Worm (Caenorhabditis elegans): ENCODE data around the gene ttr-2.

DNA sequence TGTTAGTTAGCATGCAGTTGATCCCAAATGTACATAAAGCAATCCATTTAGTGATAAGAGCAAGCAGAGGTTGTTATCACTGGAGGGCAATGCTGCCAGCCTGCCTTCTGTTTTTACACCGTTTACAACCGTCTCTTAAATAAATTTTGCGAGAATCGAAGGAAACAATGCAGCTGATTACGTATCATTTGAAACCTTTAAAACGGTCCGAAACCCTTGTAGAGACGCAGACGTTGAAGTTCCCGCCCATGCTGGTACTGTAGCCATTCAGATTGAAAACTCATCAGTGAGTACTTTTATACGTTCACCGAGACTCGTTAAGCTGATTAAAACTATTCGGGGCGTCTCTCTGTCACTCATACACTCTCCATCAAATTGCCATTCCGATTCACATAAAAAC lies 2.8 kb downstream of the ttr-2 start:
- TF ChIP-seq F49E8.2 (tag; optimal IDR thresholded peaks at IDR 0.05; ENCODE audit: insufficient read depth), result no peak
- no peak for TF ChIP-seq zim-3 (tag; optimal IDR thresholded peaks at IDR 0.05)
- TF ChIP-seq nhr-27 (tag; optimal IDR thresholded peaks at IDR 0.05), result no peak
- TF ChIP-seq unc-62 (GFP tag; optimal IDR thresholded peaks at IDR 0.05), result no peak
- TF ChIP-seq attf-3 (GFP tag; conservative IDR thresholded peaks at IDR 0.05), result no peak
- no peak for TF ChIP-seq unc-130 (GFP tag; optimal IDR thresholded peaks at IDR 0.05)
- no peak for TF ChIP-seq gei-17 (GFP tag; optimal IDR thresholded peaks at IDR 0.05)
- no peak for TF ChIP-seq snpc-1.1 (tag; optimal IDR thresholded peaks at IDR 0.05; ENCODE audit: insufficient read depth)
- TF ChIP-seq dpff-1 (tag; optimal IDR thresholded peaks at IDR 0.05), result no peak
- no peak for TF ChIP-seq egl-18 (GFP tag; IDR thresholded peaks at IDR 0.05)
- TF ChIP-seq ceh-100 (GFP tag; IDR thresholded peaks at IDR 0.05), result no peak
- TF ChIP-seq B0019.2 (GFP tag; conservative IDR thresholded peaks at IDR 0.05), result no peak
- no peak for TF ChIP-seq atf-7 (tag; optimal IDR thresholded peaks at IDR 0.05)
- TF ChIP-seq K12H6.12 (tag; optimal IDR thresholded peaks at IDR 0.05), result no peak
